Worm (Caenorhabditis elegans) whole organism, late embryonic: ENCODE measurements around the gene nhr-148.

Experiments
- K02D7.2 ChIP-seq: sonication (generic microtip); optimal IDR thresholded peaks from 2 replicates; lab custom pipeline; 2017; ENCODE audit warnings: mild to moderate bottlenecking, missing genetic modification characterization, missing compliant biosample characterization
- ama-1 ChIP-seq: fragments of 150-350 bp; optimal IDR thresholded peaks from 2 replicates; lab custom pipeline; 2014
- ceh-48 ChIP-seq: sonication (generic microtip); optimal IDR thresholded peaks from 2 replicates; lab custom pipeline; 2016; ENCODE audit warnings: missing genetic modification characterization, inconsistent platforms, missing compliant biosample characterization

DNA sequence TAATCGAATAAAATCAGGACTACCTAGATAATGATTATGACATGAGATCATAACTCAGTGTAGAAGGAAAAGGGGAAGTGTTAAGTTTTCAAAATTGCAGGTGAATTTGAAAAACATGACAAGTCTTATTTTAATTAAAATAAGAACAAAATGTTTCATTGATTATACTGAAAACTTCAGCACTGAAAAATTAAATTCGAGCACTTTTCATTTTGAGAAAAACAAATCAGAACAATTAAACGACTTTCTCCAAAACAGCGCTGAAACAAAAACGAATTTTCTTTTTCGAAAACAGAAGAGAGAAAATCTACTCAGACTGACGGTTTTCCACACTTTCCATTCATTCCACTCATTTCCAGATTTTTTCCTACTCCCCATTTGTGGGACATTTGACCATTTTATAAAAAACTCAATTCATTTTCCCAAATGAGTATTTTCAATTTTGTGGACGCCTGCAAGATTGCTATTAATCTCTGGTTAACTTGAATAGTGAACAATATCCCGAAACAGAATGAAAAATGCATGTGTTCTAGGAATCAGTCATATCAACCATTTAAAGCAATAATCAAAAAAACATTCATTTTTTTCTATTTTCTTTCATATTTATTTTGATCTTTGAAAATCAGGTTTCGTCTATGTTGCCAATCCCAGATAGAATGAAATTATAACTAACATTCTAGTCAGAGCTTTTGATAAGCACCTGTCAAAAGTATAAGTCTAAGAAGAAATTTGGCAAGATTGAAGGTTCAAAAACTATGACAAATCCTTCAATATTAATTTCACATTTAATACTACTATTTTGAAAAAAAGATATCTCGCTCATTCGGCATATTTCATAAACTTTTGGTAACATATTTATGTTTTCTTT is 10.5 kb downstream of the nhr-148 start, which contains the start of the genes srh-231 and srh-275:
- TF ChIP-seq ceh-48 (tag; lab: Kevin White, UChicago), result no peak
- TF ChIP-seq ama-1 (lab: Kevin White, UChicago), result no peak
- TF ChIP-seq K02D7.2, result no peak
